Fruit fly (Drosophila melanogaster) whole organism, embryonic: ENCODE results near the gene Arp10.
A peak's percentile ranks its signal among the peaks of the same experiment; 100 is the strongest.

Experiments used
- Adf1 ChIP-seq: fragments of 200-800 bp; sonication (Bioruptor generic); IDR thresholded peaks from 2 replicates; pipeline ENCODE4 v1.3.6; 2022; ENCODE audit warnings: missing biosample characterization, missing genetic modification characterization
- BtbVII ChIP-seq: fragments of 200-800 bp; sonication (Bioruptor generic); optimal IDR thresholded peaks from 3 replicates; lab custom pipeline; 2017; ENCODE audit warnings: missing biosample characterization, mild to moderate bottlenecking, missing genetic modification characterization
- CG10543 ChIP-seq: fragments of 200-800 bp; sonication (Bioruptor generic); optimal IDR thresholded peaks from 3 replicates; lab custom pipeline; 2017; ENCODE audit warnings: missing biosample characterization, mild to moderate bottlenecking, missing genetic modification characterization, moderate library complexity
- CG11247 ChIP-seq: fragments of 200-800 bp; sonication (Bioruptor generic); IDR thresholded peaks from 2 replicates; pipeline ENCODE4 v1.3.6; 2022; ENCODE audit warnings: missing biosample characterization, missing genetic modification characterization
- CG11723 ChIP-seq: fragments of 200-800 bp; sonication (Bioruptor generic); optimal IDR thresholded peaks from 2 replicates; lab custom pipeline; 2017; ENCODE audit warnings: missing biosample characterization, mild to moderate bottlenecking, missing genetic modification characterization
- CG15479 ChIP-seq: fragments of 200-800 bp; sonication (Bioruptor generic); optimal IDR thresholded peaks from 3 replicates; lab custom pipeline; 2019; ENCODE audit warnings: missing biosample characterization, mild to moderate bottlenecking, missing genetic modification characterization, moderate library complexity
- CG17385 ChIP-seq: fragments of 200-800 bp; sonication (Bioruptor generic); optimal IDR thresholded peaks from 3 replicates; lab custom pipeline; 2018; ENCODE audit warnings: missing biosample characterization, mild to moderate bottlenecking, missing genetic modification characterization
- CG17829 ChIP-seq: fragments of 200-800 bp; optimal IDR thresholded peaks from 2 replicates; lab custom pipeline; 2019; ENCODE audit warnings: missing biosample characterization, mild to moderate bottlenecking, missing genetic modification characterization, moderate library complexity
- CG2199 ChIP-seq: fragments of 200-800 bp; sonication (Bioruptor generic); IDR thresholded peaks from 3 replicates; pipeline ENCODE4 v1.3.6; 2022; ENCODE audit warnings: missing biosample characterization, missing genetic modification characterization
- CG2712 ChIP-seq: fragments of 200-800 bp; optimal IDR thresholded peaks from 3 replicates; lab custom pipeline; 2019; ENCODE audit warnings: missing biosample characterization, mild to moderate bottlenecking, missing genetic modification characterization, moderate library complexity
- CG3163 ChIP-seq: fragments of 200-800 bp; sonication (Bioruptor generic); optimal IDR thresholded peaks from 3 replicates; lab custom pipeline; 2016; ENCODE audit warnings: missing biosample characterization, missing genetic modification characterization
- CG34422 ChIP-seq: fragments of 200-800 bp; sonication (Bioruptor generic); IDR thresholded peaks from 3 replicates; pipeline ENCODE4 v1.3.6; 2022; ENCODE audit warnings: missing biosample characterization, missing genetic modification characterization
- CG4404 ChIP-seq: fragments of 200-800 bp; sonication (Bioruptor generic); IDR thresholded peaks from 2 replicates; pipeline ENCODE4 v1.3.6; 2022; ENCODE audit warnings: missing biosample characterization, missing genetic modification characterization
- CG4617 ChIP-seq: fragments of 200-800 bp; sonication (Bioruptor generic); optimal IDR thresholded peaks from 3 replicates; lab custom pipeline; 2016; ENCODE audit warnings: missing biosample characterization, missing genetic modification characterization, borderline replicate concordance
- CG6689 ChIP-seq: fragments of 200-800 bp; sonication (Bioruptor generic); IDR thresholded peaks from 2 replicates; pipeline ENCODE4 v1.3.6; 2022; ENCODE audit warnings: missing biosample characterization, missing genetic modification characterization
- CG7556 ChIP-seq: fragments of 200-800 bp; sonication (Bioruptor generic); optimal IDR thresholded peaks from 2 replicates; lab custom pipeline; 2017; ENCODE audit warnings: missing biosample characterization, mild to moderate bottlenecking, missing genetic modification characterization
- CG7745 ChIP-seq: fragments of 200-800 bp; sonication (Bioruptor generic); optimal IDR thresholded peaks from 2 replicates; lab custom pipeline; 2018; ENCODE audit warnings: missing biosample characterization, mild to moderate bottlenecking, missing genetic modification characterization, moderate library complexity
- CG7963 ChIP-seq: fragments of 200-800 bp; sonication (Bioruptor generic); IDR thresholded peaks from 3 replicates; pipeline ENCODE4 v1.3.6; 2022; ENCODE audit warnings: missing biosample characterization, missing genetic modification characterization; ENCODE audit not compliant: partially characterized antibody
- Chrac-16 ChIP-seq: fragments of 200-800 bp; sonication (Bioruptor generic); optimal IDR thresholded peaks from 3 replicates; lab custom pipeline; 2016; ENCODE audit warnings: missing biosample characterization, missing genetic modification characterization
- CkIIα-i1 ChIP-seq: fragments of 200-800 bp; sonication (Bioruptor generic); IDR thresholded peaks from 2 replicates; pipeline ENCODE4 v1.3.6; 2022; ENCODE audit warnings: missing biosample characterization, missing genetic modification characterization
- Dref ChIP-seq: fragments of 200-800 bp; sonication (Bioruptor generic); IDR thresholded peaks from 2 replicates; pipeline ENCODE4 v1.3.6; 2022; ENCODE audit warnings: missing biosample characterization, missing genetic modification characterization
- ERR ChIP-seq: fragments of 200-800 bp; sonication (Bioruptor generic); optimal IDR thresholded peaks from 2 replicates; lab custom pipeline; 2016; ENCODE audit warnings: missing biosample characterization, missing genetic modification characterization
- HmgD ChIP-seq: fragments of 200-800 bp; sonication (Bioruptor generic); optimal IDR thresholded peaks from 3 replicates; lab custom pipeline; 2016; ENCODE audit warnings: missing biosample characterization, missing genetic modification characterization
- Hr78 ChIP-seq, 2 experiments: fragments of 200-800 bp in 1 of 2; fragments of >200 bp in 1 of 2; sonication (Bioruptor generic) in 1 of 2; optimal IDR thresholded peaks; 2 replicates each; lab custom pipeline; 2017 to 2019; ENCODE audit warnings: missing biosample characterization in 2 of 2, missing genetic modification characterization in 2 of 2, mild to moderate bottlenecking in 1 of 2, moderate library complexity in 1 of 2
- Lim3 ChIP-seq: fragments of 200-800 bp; sonication (Bioruptor generic); IDR thresholded peaks from 2 replicates; pipeline ENCODE4 v1.3.6; 2022; ENCODE audit warnings: missing biosample characterization, missing genetic modification characterization
- Neu2 ChIP-seq: fragments of 200-800 bp; sonication (Bioruptor generic); optimal IDR thresholded peaks from 3 replicates; lab custom pipeline; 2016; ENCODE audit warnings: missing biosample characterization, missing genetic modification characterization, borderline replicate concordance
- Nf-YA ChIP-seq: fragments of 200-800 bp; sonication (Bioruptor generic); IDR thresholded peaks from 2 replicates; pipeline ENCODE4 v1.3.6; 2022; ENCODE audit warnings: missing biosample characterization, missing genetic modification characterization
- Ravus ChIP-seq: fragments of 200-800 bp; sonication (Bioruptor generic); IDR thresholded peaks from 2 replicates; pipeline ENCODE4 v1.3.6; 2022; ENCODE audit warnings: missing biosample characterization, missing genetic modification characterization
- Sry-δ ChIP-seq: fragments of 200-800 bp; sonication (Bioruptor generic); optimal IDR thresholded peaks from 2 replicates; lab custom pipeline; 2016; ENCODE audit warnings: missing biosample characterization, missing genetic modification characterization
- Xbp1 ChIP-seq: fragments of 200-800 bp; sonication (Bioruptor generic); optimal IDR thresholded peaks from 3 replicates; lab custom pipeline; 2016; ENCODE audit warnings: missing biosample characterization, mild to moderate bottlenecking, missing genetic modification characterization
- chn ChIP-seq: fragments of 200-800 bp; sonication (Bioruptor generic); optimal IDR thresholded peaks from 2 replicates; lab custom pipeline; 2016; ENCODE audit warnings: missing biosample characterization, missing genetic modification characterization
- dati ChIP-seq: fragments of 200-800 bp; sonication (Bioruptor generic); IDR thresholded peaks from 2 replicates; pipeline ENCODE4 v1.3.6; 2022; ENCODE audit warnings: missing biosample characterization, missing genetic modification characterization
- esg ChIP-seq: fragments of 200-800 bp; sonication (Bioruptor generic); conservative IDR thresholded peaks from 2 replicates; pipeline ENCODE4 v1.3.6; 2022; ENCODE audit warnings: missing biosample characterization, missing genetic modification characterization
- exex ChIP-seq: fragments of 200-800 bp; sonication (Bioruptor generic); optimal IDR thresholded peaks from 4 replicates; lab custom pipeline; 2018; ENCODE audit warnings: missing biosample characterization, mild to moderate bottlenecking, missing genetic modification characterization, moderate library complexity
- fd102C ChIP-seq: fragments of 200-800 bp; sonication (Bioruptor generic); optimal IDR thresholded peaks from 2 replicates; lab custom pipeline; 2018; ENCODE audit warnings: missing biosample characterization, mild to moderate bottlenecking, missing genetic modification characterization, moderate library complexity
- gfzf ChIP-seq: fragments of 200-800 bp; sonication (Bioruptor generic); optimal IDR thresholded peaks from 2 replicates; lab custom pipeline; 2016; ENCODE audit warnings: missing biosample characterization, mild to moderate bottlenecking, missing genetic modification characterization, moderate library complexity
- lab ChIP-seq: fragments of 200-800 bp; sonication (Bioruptor generic); optimal IDR thresholded peaks from 3 replicates; lab custom pipeline; 2017; ENCODE audit warnings: missing biosample characterization, missing genetic modification characterization, mild to moderate bottlenecking, moderate library complexity, missing genetic modification reagents
- maf-S ChIP-seq: fragments of 200-800 bp; sonication (Bioruptor generic); optimal IDR thresholded peaks from 2 replicates; lab custom pipeline; 2016; ENCODE audit warnings: missing biosample characterization, missing genetic modification characterization
- nerfin-1 ChIP-seq: fragments of 200-800 bp; sonication (Bioruptor generic); optimal IDR thresholded peaks from 3 replicates; lab custom pipeline; 2019; ENCODE audit warnings: missing biosample characterization, mild to moderate bottlenecking, missing genetic modification characterization, moderate library complexity
- onecut ChIP-seq: fragments of 200-800 bp; sonication (Bioruptor generic); IDR thresholded peaks from 2 replicates; pipeline ENCODE4 v1.3.6; 2022; ENCODE audit warnings: missing biosample characterization, missing genetic modification characterization
- pb ChIP-seq: fragments of 200-800 bp; sonication (Bioruptor generic); optimal IDR thresholded peaks from 3 replicates; lab custom pipeline; 2016; ENCODE audit warnings: missing biosample characterization, missing genetic modification characterization
- schlank ChIP-seq: fragments of 200-800 bp; sonication (Bioruptor generic); optimal IDR thresholded peaks from 2 replicates; lab custom pipeline; 2018; ENCODE audit warnings: missing biosample characterization, mild to moderate bottlenecking, missing genetic modification characterization
- sens ChIP-seq: fragments of 200-800 bp; sonication (Bioruptor generic); peaks from one replicate; lab custom pipeline; 2016; ENCODE audit warnings: missing biosample characterization, missing genetic modification characterization
- slou ChIP-seq: fragments of 200-800 bp; sonication (Bioruptor generic); optimal IDR thresholded peaks from 3 replicates; lab custom pipeline; 2016; ENCODE audit warnings: missing biosample characterization, missing genetic modification characterization
- sob ChIP-seq: fragments of 200-800 bp; sonication (Bioruptor generic); IDR thresholded peaks from 2 replicates; pipeline ENCODE4 v1.3.6; 2022; ENCODE audit warnings: missing biosample characterization, missing genetic modification characterization
- sr ChIP-seq: fragments of 200-800 bp; sonication (Bioruptor generic); IDR thresholded peaks from 3 replicates; pipeline ENCODE4 v1.3.6; 2022; ENCODE audit warnings: missing biosample characterization, missing genetic modification characterization
- sug ChIP-seq: fragments of 200-800 bp; optimal IDR thresholded peaks from 2 replicates; lab custom pipeline; 2019; ENCODE audit warnings: missing biosample characterization, mild to moderate bottlenecking, missing genetic modification characterization, moderate library complexity
- yki ChIP-seq: fragments of >200 bp; optimal IDR thresholded peaks from 3 replicates; lab custom pipeline; 2018
- zfh1 ChIP-seq: fragments of 200-800 bp; sonication (Bioruptor generic); IDR thresholded peaks from 3 replicates; pipeline ENCODE4 v1.3.6; 2022; ENCODE audit warnings: missing biosample characterization, missing genetic modification characterization

Gene Arp10

DNA sequence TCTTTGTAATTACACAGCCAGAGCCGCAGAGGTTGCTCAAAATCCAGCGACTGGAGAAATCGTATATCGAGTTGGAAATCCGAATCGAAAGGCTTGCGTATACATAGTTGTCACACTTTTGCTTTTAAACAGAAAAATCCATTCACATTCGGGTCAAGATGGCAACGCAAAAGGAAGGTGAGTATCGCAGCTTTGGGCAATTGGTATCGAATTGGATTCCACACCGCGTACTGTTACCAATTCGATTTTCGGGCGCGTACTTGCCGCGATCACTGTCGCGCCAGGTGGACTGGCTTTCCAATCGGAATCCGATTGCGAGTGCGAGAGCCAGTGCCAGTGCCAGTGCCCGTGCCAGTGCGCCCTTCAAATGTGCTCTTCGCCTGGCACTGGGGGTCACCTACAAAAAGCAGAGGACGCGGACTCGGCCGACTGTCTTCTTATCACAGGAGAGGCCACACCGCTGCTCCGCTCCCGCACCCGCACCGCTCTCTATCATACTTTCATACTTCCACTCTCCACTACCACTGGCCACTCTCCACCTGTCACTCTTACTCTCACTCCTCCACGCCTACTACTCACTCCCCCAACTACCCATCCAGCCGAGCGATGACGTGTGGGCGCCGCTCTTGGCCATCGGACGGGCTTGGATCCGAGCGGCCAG is 21.6 kb upstream of the Arp10 start (continued):
- TF ChIP-seq Hr78 (GFP tag; optimal IDR thresholded peaks at IDR 0.05; lab: Kevin White, UChicago): peak in 1 of 2 experiments; percentile 67
- no peak for TF ChIP-seq Xbp1 (GFP tag; lab: Kevin White, UChicago)
- no peak for TF ChIP-seq CG4404 (GFP tag; lab: Robert Waterston, UW)
- TF ChIP-seq Adf1 (GFP tag; lab: Robert Waterston, UW): no peak
- peak; percentile 32 for TF ChIP-seq sug (tag; lab: Kevin White, UChicago)
- no peak for TF ChIP-seq HmgD (GFP tag; lab: Kevin White, UChicago)
- TF ChIP-seq yki: no peak
- TF ChIP-seq lab (GFP tag; lab: Kevin White, UChicago): no peak
- no peak for TF ChIP-seq CG7745 (tag; lab: Kevin White, UChicago)
- TF ChIP-seq CG11247 (GFP tag; lab: Robert Waterston, UW): no peak
- TF ChIP-seq Ravus: no peak
- TF ChIP-seq maf-S (GFP tag; lab: Kevin White, UChicago): no peak
- TF ChIP-seq CG3163 (GFP tag; lab: Kevin White, UChicago): no peak
- TF ChIP-seq schlank (tag; lab: Kevin White, UChicago): no peak
- no peak for TF ChIP-seq Sry-δ (GFP tag; lab: Kevin White, UChicago)

DNA sequence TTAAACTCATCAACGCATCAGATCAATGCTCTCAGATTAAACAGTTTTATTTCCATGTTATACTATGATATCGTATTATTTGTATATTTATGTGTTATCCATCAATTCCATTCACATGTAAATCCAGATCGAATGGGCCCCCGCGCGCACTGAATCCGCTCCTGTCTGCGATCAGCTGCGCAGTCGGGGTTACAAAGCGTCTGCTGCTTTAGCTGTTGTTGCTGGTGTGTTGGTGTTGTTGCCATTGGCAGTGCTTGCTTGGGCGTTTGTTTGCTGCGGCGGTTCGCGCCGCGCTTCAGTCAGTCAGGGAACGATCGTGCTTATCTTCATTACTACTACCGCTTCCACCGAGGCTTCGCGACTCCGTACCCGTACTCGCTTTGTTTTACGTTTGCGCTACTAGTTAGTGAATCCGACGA is 21.0 kb upstream of the Arp10 start, which contains the start of gene Zw:
Gene Zw (plus strand): TSS at position 262 of the 419 bp plus-strand sequence.
- peak; percentile 53 for TF ChIP-seq Chrac-16 (GFP tag; lab: Kevin White, UChicago)
- TF ChIP-seq CG15479 (GFP tag; lab: Kevin White, UChicago): no peak
- TF ChIP-seq CG6689 (GFP tag; lab: Robert Waterston, UW): peak; percentile 49; the same call in 1 of the 2 replicates
- TF ChIP-seq ERR (GFP tag; lab: Kevin White, UChicago): no peak
- TF ChIP-seq CG10543 (GFP tag; lab: Kevin White, UChicago): peak; percentile 68
- TF ChIP-seq CG3163 (GFP tag; lab: Kevin White, UChicago): no peak
- TF ChIP-seq CG2712: peak; percentile 52
- TF ChIP-seq BtbVII (GFP tag; lab: Kevin White, UChicago): peak; percentile 26
- TF ChIP-seq esg: peak; percentile 48
- no peak for TF ChIP-seq Neu2 (GFP tag; lab: Kevin White, UChicago)
- no peak for TF ChIP-seq Nf-YA (GFP tag; lab: Robert Waterston, UW)
- TF ChIP-seq CG17829 (tag; lab: Kevin White, UChicago): peak; percentile 18
- peak; percentile 83 for TF ChIP-seq Adf1 (GFP tag; lab: Robert Waterston, UW)
- TF ChIP-seq Dref (GFP tag; lab: Robert Waterston, UW): no peak
- no peak for TF ChIP-seq dati (GFP tag; lab: Robert Waterston, UW)
- TF ChIP-seq CG2199: peak; percentile 40; the same call in 1 of the 3 replicates
- no peak for TF ChIP-seq slou
- peak; percentile 67 for TF ChIP-seq sob (GFP tag; lab: Robert Waterston, UW)
- TF ChIP-seq zfh1 (GFP tag; lab: Robert Waterston, UW): peak; percentile 62; the same call in 2 of the 3 replicates
- peak; percentile 7 for TF ChIP-seq exex
- TF ChIP-seq CG34422 (GFP tag; lab: Robert Waterston, UW): peak; percentile 72; the same call in 2 of the 3 replicates
- no peak for TF ChIP-seq gfzf
- no peak for TF ChIP-seq CG17385 (GFP tag; lab: Kevin White, UChicago)
- no peak for TF ChIP-seq pb (GFP tag; lab: Kevin White, UChicago)
- TF ChIP-seq CG4617 (GFP tag; lab: Kevin White, UChicago): no peak
- TF ChIP-seq Lim3 (GFP tag; lab: Robert Waterston, UW): no peak
- TF ChIP-seq sr (GFP tag; lab: Robert Waterston, UW): no peak; the same call in 2 of the 3 replicates
- TF ChIP-seq CG11723 (GFP tag; lab: Kevin White, UChicago): no peak
- TF ChIP-seq nerfin-1: peak; percentile 5
- peak; percentile 51 for TF ChIP-seq chn
- no peak for TF ChIP-seq CG7556 (GFP tag; lab: Kevin White, UChicago)
- TF ChIP-seq CG7963 (GFP tag; lab: Robert Waterston, UW): no peak
- TF ChIP-seq CkIIα-i1 (GFP tag; lab: Robert Waterston, UW): no peak
- TF ChIP-seq fd102C (GFP tag; lab: Kevin White, UChicago): no peak
- 0 out of 2 replicates have a peak, but pooled peaks have one; percentile 28 for TF ChIP-seq onecut
- TF ChIP-seq sens (GFP tag; lab: Kevin White, UChicago): peak; percentile 81
